Worm (Caenorhabditis elegans): ENCODE data around the gene Y38H8A.7.
"Not testable (repeated sequence)": the region's sequence is repeated elsewhere in the genome, so short reads cannot be mapped to it uniquely, and the experiment has no call there.

Y38H8A.7 gene

DNA sequence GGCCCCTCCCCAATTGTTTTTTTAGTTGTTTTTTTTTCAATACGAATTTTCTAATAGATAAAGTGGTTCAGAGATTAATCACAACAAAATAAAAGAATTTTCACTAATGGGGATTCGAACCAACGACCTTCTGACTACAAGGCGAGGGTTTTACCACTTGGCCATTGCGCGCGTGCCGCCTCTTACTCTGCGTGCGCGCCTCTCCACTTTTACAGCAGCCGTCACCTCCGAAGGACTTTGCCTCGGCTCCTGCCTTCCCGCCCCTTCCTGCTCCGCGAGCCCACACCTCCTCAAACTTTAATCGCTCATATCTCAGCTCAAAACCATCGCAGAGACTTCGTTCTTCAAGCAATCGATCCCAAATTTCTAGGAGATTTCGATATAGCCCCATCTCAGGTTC lies 25.2 kb upstream of the Y38H8A.7 start:
- TF ChIP-seq him-1 (tag; optimal IDR thresholded peaks at IDR 0.05) (peak; percentile 46), F33H1.4 (GFP tag; IDR thresholded peaks at IDR 0.05) (peak; percentile 54), C17E4.6 (GFP tag; IDR thresholded peaks at IDR 0.05) (0 out of 2 replicates have a peak, but pooled peaks have one; percentile 7), lin-26 (GFP tag; IDR thresholded peaks at IDR 0.05) (peak; percentile 100), Y79H2A.3 (GFP tag; conservative IDR thresholded peaks at IDR 0.05) (peak; percentile 31; the same call in 1 of the 2 replicates), rcor-1 (GFP tag; IDR thresholded peaks at IDR 0.05) (peak; percentile 80), ztf-6 (GFP tag; IDR thresholded peaks at IDR 0.05) (peak; percentile 65; the same call in 1 of the 2 replicates), attf-6 (GFP tag; IDR thresholded peaks at IDR 0.05) (peak; percentile 87), aptf-3 (GFP tag; IDR thresholded peaks at IDR 0.05) (0 out of 2 replicates have a peak, but pooled peaks have one; percentile 56), hsf-1 (GFP tag; IDR thresholded peaks at IDR 0.05) (peak; percentile 40; the same call in 1 of the 2 replicates), egl-44 (GFP tag; IDR thresholded peaks at IDR 0.05) (0 out of 2 replicates have a peak, but pooled peaks have one; percentile 40), hmg-20 (GFP tag; IDR thresholded peaks at IDR 0.05) (0 out of 2 replicates have a peak, but pooled peaks have one; percentile 36), rpc-1 (tag; optimal IDR thresholded peaks at IDR 0.05) (peak; percentile 1), ekl-4 (GFP tag; IDR thresholded peaks at IDR 0.05) (peak; percentile 67; the same call in 1 of the 2 replicates), D2030.7 (GFP tag; IDR thresholded peaks at IDR 0.05) (peak; percentile 48; the same call in 1 of the 2 replicates), mcd-1 (GFP tag; IDR thresholded peaks at IDR 0.05) (peak; percentile 82), madf-6 (GFP tag; IDR thresholded peaks at IDR 0.05) (peak; percentile 66), ceh-100 (GFP tag; IDR thresholded peaks at IDR 0.05) (peak; percentile 43; the same call in 1 of the 2 replicates), tbp1 (GFP tag; optimal IDR thresholded peaks at IDR 0.05) (peak; percentile 72), nfyb-1 (GFP tag; IDR thresholded peaks at IDR 0.05) (peak; percentile 77), pbrm-1 (GFP tag; IDR thresholded peaks at IDR 0.05) (peak; percentile 63; the same call in 1 of the 2 replicates), hmg-1.2 (GFP tag; IDR thresholded peaks at IDR 0.05) (peak; percentile 33), Y95B8A.8 (GFP tag; IDR thresholded peaks at IDR 0.05) (peak; percentile 50; the same call in 1 of the 2 replicates), snpc-4 (GFP tag; optimal IDR thresholded peaks at IDR 0.05) (peak; percentile 38), snpc-4 (tag; optimal IDR thresholded peaks at IDR 0.05) (peak in 3 of 4 experiments; percentile 68 to 95 (median 92)), madf-8 (GFP tag; conservative IDR thresholded peaks at IDR 0.05) (peak; percentile 19; the same call in 1 of the 2 replicates), Y53G8AR.9 (GFP tag; conservative IDR thresholded peaks at IDR 0.05) (peak; percentile 44; the same call in 1 of the 2 replicates), egrh-3 (GFP tag; IDR thresholded peaks at IDR 0.05) (peak; percentile 87; the same call in 1 of the 2 replicates)
- TF ChIP-seq rpc-1 (optimal IDR thresholded peaks at IDR 0.05), result not testable (repeated sequence)

DNA sequence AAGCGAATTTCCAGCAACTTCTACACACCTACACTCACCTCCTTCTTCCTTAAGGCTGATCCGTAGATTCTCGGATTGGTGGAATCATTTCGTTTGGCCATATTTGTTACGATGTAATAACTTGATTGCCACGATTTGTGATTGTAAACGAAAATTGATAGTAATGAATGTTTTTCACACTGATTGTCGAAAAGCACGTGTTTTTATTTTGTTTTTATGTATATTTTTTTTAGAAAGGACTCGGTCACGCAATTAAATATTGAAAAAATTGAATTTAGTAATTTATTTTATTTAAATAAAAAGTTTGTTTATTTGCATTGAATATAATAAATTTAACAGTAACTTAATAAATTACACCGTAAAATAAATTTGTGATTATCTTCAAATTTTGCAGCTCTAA lies 21.4 kb upstream of the Y38H8A.7 start, which contains the start of gene K09B11.5:
TSS of gene K09B11.5 (minus strand) at position 101 of the 400 bp plus-strand sequence.
- not testable (repeated sequence) for TF ChIP-seq F49E8.2 (tag; optimal IDR thresholded peaks at IDR 0.05; ENCODE audit: insufficient read depth); D2030.7 (GFP tag; IDR thresholded peaks at IDR 0.05); F23B12.7 (tag; optimal IDR thresholded peaks at IDR 0.05; ENCODE audit: insufficient read depth)

DNA sequence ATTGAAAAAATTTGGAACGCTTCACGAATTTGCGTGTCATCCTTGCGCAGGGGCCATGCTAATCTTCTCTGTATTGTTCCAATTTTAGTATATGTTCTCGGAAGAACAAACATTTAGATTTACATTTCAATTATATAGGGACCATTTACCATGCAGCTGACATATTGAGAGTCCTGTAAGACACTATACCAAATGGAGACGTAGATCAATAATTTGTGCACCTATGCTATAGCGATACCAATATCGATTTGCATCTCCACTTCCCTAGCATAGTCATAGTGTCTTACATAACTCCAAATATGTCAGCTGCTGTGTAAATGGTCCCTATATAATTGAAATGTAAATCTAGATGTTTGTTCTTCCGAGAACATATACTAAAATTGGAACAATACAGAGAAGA lies 14.8 kb upstream of the Y38H8A.7 start:
- not testable (repeated sequence) for TF ChIP-seq rpc-1 (optimal IDR thresholded peaks at IDR 0.05); snpc-4 (GFP tag; optimal IDR thresholded peaks at IDR 0.05)
- TF ChIP-seq rpc-1 (tag; optimal IDR thresholded peaks at IDR 0.05) (peak; percentile 51), snpc-4 (tag; optimal IDR thresholded peaks at IDR 0.05) (peak in 1 of 4 experiments; percentile 61)

DNA sequence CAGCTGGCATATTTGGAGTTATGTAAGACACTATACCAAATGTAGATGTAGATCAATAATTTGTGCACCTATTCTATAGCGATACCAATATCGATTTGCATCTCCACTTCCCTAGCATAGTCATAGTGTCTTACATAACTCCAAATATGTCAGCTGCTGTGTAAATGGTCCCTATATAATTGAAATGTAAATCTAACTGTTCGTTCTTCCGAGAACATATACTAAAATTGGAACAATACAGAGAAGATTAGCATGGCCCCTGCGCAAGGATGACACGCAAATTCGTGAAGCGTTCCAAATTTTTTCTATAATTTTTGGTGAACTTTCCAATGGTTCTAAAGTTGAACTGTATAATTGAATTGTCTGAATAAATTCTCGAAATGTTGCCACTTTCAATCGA lies 11.8 kb upstream of the Y38H8A.7 start:
- TF ChIP-seq hmg-1.2 (GFP tag; IDR thresholded peaks at IDR 0.05) (peak; percentile 28), snpc-4 (tag; optimal IDR thresholded peaks at IDR 0.05) (peak in 1 of 4 experiments; percentile 72), rpc-1 (optimal IDR thresholded peaks at IDR 0.05) (peak; percentile 6), rpc-1 (tag; optimal IDR thresholded peaks at IDR 0.05) (peak; percentile 59)
- TF ChIP-seq snpc-4 (GFP tag; optimal IDR thresholded peaks at IDR 0.05), result not testable (repeated sequence)
